Fruit fly (Drosophila melanogaster): ENCODE data around the gene Tmf.

Gene Tmf

dm6 chrX:6874918-6875454 is 30.8 kb downstream of the Tmf start:
- no peak for TF ChIP-seq hkb (optimal IDR thresholded peaks at IDR 0.05)
- no peak for TF ChIP-seq hkb (GFP tag; IDR thresholded peaks at IDR 0.05)
- peak; percentile 16 for TF ChIP-seq grau (tag; optimal IDR thresholded peaks at IDR 0.05)
- no peak for TF ChIP-seq pnt (GFP tag; optimal IDR thresholded peaks at IDR 0.05)
- TF ChIP-seq CG10431 (GFP tag; optimal IDR thresholded peaks at IDR 0.05), result no peak
- peak; percentile 35 for TF ChIP-seq CG2712 (tag; optimal IDR thresholded peaks at IDR 0.05)
- TF ChIP-seq CG17829 (tag; optimal IDR thresholded peaks at IDR 0.05), result peak; percentile 15
- TF ChIP-seq D19A (tag; optimal IDR thresholded peaks at IDR 0.05), result peak; percentile 25
- TF ChIP-seq pan (optimal IDR thresholded peaks at IDR 0.05), result no peak
- TF ChIP-seq pan (GFP tag; optimal IDR thresholded peaks at IDR 0.05 in 1 of 2, IDR thresholded peaks at IDR 0.05 in 1 of 2), result peak in 1 of 2 experiments; percentile 10
- TF ChIP-seq stwl (tag; optimal IDR thresholded peaks at IDR 0.05), result no peak
- TF ChIP-seq ERR (GFP tag; optimal IDR thresholded peaks at IDR 0.05), result no peak
- TF ChIP-seq emc (GFP tag; optimal IDR thresholded peaks at IDR 0.05), result no peak
- 0 out of 2 replicates have a peak, but pooled peaks have one; percentile 13 for TF ChIP-seq slbo (GFP tag; IDR thresholded peaks at IDR 0.05)
- peak; percentile 39 for TF ChIP-seq gem (tag; optimal IDR thresholded peaks at IDR 0.05)
- TF ChIP-seq sqz (GFP tag; optimal IDR thresholded peaks at IDR 0.05), result peak; percentile 67
- TF ChIP-seq CG4360 (GFP tag; IDR thresholded peaks at IDR 0.05), result peak; percentile 49; the same call in 1 of the 2 replicates
- no peak for TF ChIP-seq Pdp1 (GFP tag; optimal IDR thresholded peaks at IDR 0.05)
- TF ChIP-seq Deaf1 (tag; optimal IDR thresholded peaks at IDR 0.05), result peak; percentile 37
- peak; percentile 4 for TF ChIP-seq CG13424 (tag; optimal IDR thresholded peaks at IDR 0.05)
- TF ChIP-seq Nf-YC (tag; optimal IDR thresholded peaks at IDR 0.05), result peak; percentile 44
- no peak for TF ChIP-seq CG18599 (GFP tag; optimal IDR thresholded peaks at IDR 0.05)
- TF ChIP-seq row (GFP tag; IDR thresholded peaks at IDR 0.05), result peak; percentile 12; the same call in 1 of the 3 replicates
- no peak for TF ChIP-seq Dad (GFP tag; optimal IDR thresholded peaks at IDR 0.05)
- TF ChIP-seq Nf-YB (GFP tag; optimal IDR thresholded peaks at IDR 0.05), result peak; percentile 13
- TF ChIP-seq CG12219 (GFP tag; optimal IDR thresholded peaks at IDR 0.05), result no peak
- peak; percentile 25 for TF ChIP-seq Meics (GFP tag; optimal IDR thresholded peaks at IDR 0.05)
- peak; percentile 70 for TF ChIP-seq crol (GFP tag; IDR thresholded peaks at IDR 0.05)
- TF ChIP-seq Lim3 (GFP tag; IDR thresholded peaks at IDR 0.05), result no peak
- TF ChIP-seq CG11695 (GFP tag; IDR thresholded peaks at IDR 0.05), result 0 out of 3 replicates have a peak, but pooled peaks have one; percentile 36
- TF ChIP-seq unpg (GFP tag; optimal IDR thresholded peaks at IDR 0.05), result peak; percentile 29
- TF ChIP-seq nom (GFP tag; optimal IDR thresholded peaks at IDR 0.05), result peak; percentile 11
- TF ChIP-seq wek (GFP tag; optimal IDR thresholded peaks at IDR 0.05), result peak; percentile 85
- TF ChIP-seq knrl (GFP tag; IDR thresholded peaks at IDR 0.05; ENCODE audit: partially characterized antibody), result 0 out of 3 replicates have a peak, but pooled peaks have one; percentile 6
- TF ChIP-seq abd-A (tag; optimal IDR thresholded peaks at IDR 0.05), result peak; percentile 43
- TF ChIP-seq CG5245 (GFP tag; optimal IDR thresholded peaks at IDR 0.05), result no peak
- peak; percentile 28 for TF ChIP-seq CG12391 (tag; optimal IDR thresholded peaks at IDR 0.05)
- TF ChIP-seq prd (optimal IDR thresholded peaks at IDR 0.05), result no peak
- TF ChIP-seq prd (GFP tag; IDR thresholded peaks at IDR 0.05), result 0 out of 3 replicates have a peak, but pooled peaks have one; percentile 5
- no peak for TF ChIP-seq CG7372 (GFP tag; IDR thresholded peaks at IDR 0.05)
- peak; percentile 9 for TF ChIP-seq Med (GFP tag)
- TF ChIP-seq E2f2 (GFP tag; IDR thresholded peaks at IDR 0.05), result no peak
- peak; percentile 18 for TF ChIP-seq CG12769 (tag; optimal IDR thresholded peaks at IDR 0.05)
- TF ChIP-seq CG2678 (tag; optimal IDR thresholded peaks at IDR 0.05), result peak; percentile 38
- TF ChIP-seq CG11504 (tag; optimal IDR thresholded peaks at IDR 0.05), result peak; percentile 39
- TF ChIP-seq CG4282 (GFP tag; optimal IDR thresholded peaks at IDR 0.05), result no peak
- 0 out of 4 replicates have a peak, but pooled peaks have one; percentile 30 for TF ChIP-seq chinmo (GFP tag; IDR thresholded peaks at IDR 0.05; ENCODE audit: partially characterized antibody)
- peak; percentile 80 for TF ChIP-seq cg (GFP tag; optimal IDR thresholded peaks at IDR 0.05)
- TF ChIP-seq seq (GFP tag; IDR thresholded peaks at IDR 0.05), result 0 out of 2 replicates have a peak, but pooled peaks have one; percentile 12
- no peak for TF ChIP-seq scrt (GFP tag; optimal IDR thresholded peaks at IDR 0.05)

All from whole organism, embryonic.